Worm (Caenorhabditis elegans) whole organism, young adult: ENCODE results near the gene cyp-34A1.

ENCODE experiments used
- B0261.1 ChIP-seq: sonication (generic microtip); optimal IDR thresholded peaks from 2 replicates; lab custom pipeline; 2016; ENCODE audit warnings: mild to moderate bottlenecking, missing genetic modification characterization, moderate library complexity, missing compliant biosample characterization
- F10E7.11 ChIP-seq: sonication (generic microtip); optimal IDR thresholded peaks from 2 replicates; lab custom pipeline; 2017; ENCODE audit warnings: mild to moderate bottlenecking, missing genetic modification characterization, moderate library complexity, missing compliant biosample characterization
- F23B12.7 ChIP-seq: sonication (generic microtip); optimal IDR thresholded peaks from 2 replicates; lab custom pipeline; 2017; ENCODE audit warnings: missing genetic modification characterization, mild to moderate bottlenecking, missing compliant biosample characterization, antibody characterized with exemption, moderate library complexity; ENCODE audit not compliant: insufficient read depth
- F49E8.2 ChIP-seq: sonication (generic microtip); optimal IDR thresholded peaks from 3 replicates; lab custom pipeline; 2017; ENCODE audit warnings: missing genetic modification characterization, mild to moderate bottlenecking, missing compliant biosample characterization, antibody characterized with exemption, moderate library complexity; ENCODE audit not compliant: insufficient read depth
- F52B5.7 ChIP-seq: sonication (generic microtip); optimal IDR thresholded peaks from 2 replicates; lab custom pipeline; 2016; ENCODE audit warnings: mild to moderate bottlenecking, missing genetic modification characterization, missing compliant biosample characterization
- F57A8.1 ChIP-seq: fragments of 200-800 bp; sonication (Bioruptor generic); optimal IDR thresholded peaks from 2 replicates; lab custom pipeline; 2018; ENCODE audit warnings: mild to moderate bottlenecking, missing genetic modification characterization, moderate library complexity, missing compliant biosample characterization
- Y67H2A.10 ChIP-seq: fragments of 200-800 bp; sonication (Bioruptor generic); conservative IDR thresholded peaks from 2 replicates; pipeline ENCODE4 v1.3.6; 2022; ENCODE audit warnings: missing genetic modification reagents, missing genetic modification characterization, missing compliant biosample characterization
- Y79H2A.3 ChIP-seq: fragments of 200-800 bp; sonication (Bioruptor generic); conservative IDR thresholded peaks from 2 replicates; pipeline ENCODE4 v1.3.6; 2022; ENCODE audit warnings: missing genetic modification reagents, missing genetic modification characterization, missing compliant biosample characterization
- aptf-2 ChIP-seq: fragments of 200-800 bp; sonication (Bioruptor generic); conservative IDR thresholded peaks from 2 replicates; pipeline ENCODE4 v1.3.6; 2022; ENCODE audit warnings: missing genetic modification reagents, missing genetic modification characterization, missing compliant biosample characterization
- aptf-3 ChIP-seq: fragments of 200-800 bp; sonication (Bioruptor generic); IDR thresholded peaks from 2 replicates; pipeline ENCODE4 v1.3.6; 2022; ENCODE audit warnings: missing genetic modification characterization, missing compliant biosample characterization
- attf-6 ChIP-seq: fragments of 200-800 bp; sonication (Bioruptor generic); IDR thresholded peaks from 2 replicates; pipeline ENCODE4 v1.3.6; 2022; ENCODE audit warnings: missing genetic modification reagents, missing genetic modification characterization, missing compliant biosample characterization
- ceh-79 ChIP-seq: sonication (generic microtip); optimal IDR thresholded peaks from 2 replicates; lab custom pipeline; 2017; ENCODE audit warnings: mild to moderate bottlenecking, missing genetic modification characterization, missing compliant biosample characterization
- dpl-1 ChIP-seq: fragments of 150-350 bp; optimal IDR thresholded peaks from 2 replicates; lab custom pipeline; 2014; ENCODE audit warnings: missing biosample characterization, missing genetic modification reagents, missing genetic modification characterization
- efl-1 ChIP-seq: fragments of 150-350 bp; optimal IDR thresholded peaks from 2 replicates; lab custom pipeline; 2014; ENCODE audit warnings: missing biosample characterization, missing genetic modification reagents, missing genetic modification characterization
- egl-18 ChIP-seq: fragments of 200-800 bp; sonication (Bioruptor generic); IDR thresholded peaks from 2 replicates; pipeline ENCODE4 v1.3.6; 2022; ENCODE audit warnings: missing genetic modification reagents, missing genetic modification characterization, missing compliant biosample characterization
- egl-44 ChIP-seq: fragments of 200-800 bp; sonication (Bioruptor generic); IDR thresholded peaks from 2 replicates; pipeline ENCODE4 v1.3.6; 2022; ENCODE audit warnings: missing genetic modification reagents, missing genetic modification characterization, missing compliant biosample characterization
- egrh-3 ChIP-seq: fragments of 200-800 bp; sonication (Bioruptor generic); IDR thresholded peaks from 2 replicates; pipeline ENCODE4 v1.3.6; 2022; ENCODE audit warnings: missing genetic modification reagents, missing genetic modification characterization, missing compliant biosample characterization
- hrde-1 ChIP-seq: sonication (generic microtip); optimal IDR thresholded peaks from 2 replicates; lab custom pipeline; 2016; ENCODE audit warnings: missing genetic modification characterization, mild to moderate bottlenecking, missing compliant biosample characterization, moderate library complexity, missing genotype, missing genetic modification reagents, borderline replicate concordance
- hsf-1 ChIP-seq: fragments of 200-800 bp; sonication (Bioruptor generic); IDR thresholded peaks from 2 replicates; pipeline ENCODE4 v1.3.6; 2022; ENCODE audit warnings: missing genetic modification reagents, missing genetic modification characterization, missing compliant biosample characterization
- let-526 ChIP-seq: fragments of 200-800 bp; sonication (Bioruptor generic); IDR thresholded peaks from 2 replicates; pipeline ENCODE4 v1.3.6; 2022; ENCODE audit warnings: missing genetic modification reagents, missing genetic modification characterization, missing compliant biosample characterization
- let-607 ChIP-seq, 2 experiments: fragments of 200-800 bp in 1 of 2; sonication (Bioruptor generic) in 1 of 2; sonication (generic microtip) in 1 of 2; optimal IDR thresholded peaks; 2 replicates each; lab custom pipeline; 2016 to 2018; ENCODE audit warnings: mild to moderate bottlenecking in 2 of 2, missing compliant biosample characterization in 2 of 2, missing genetic modification characterization in 2 of 2, moderate library complexity in 2 of 2, missing genotype in 1 of 2
- lin-26 ChIP-seq: fragments of 200-800 bp; sonication (Bioruptor generic); IDR thresholded peaks from 2 replicates; pipeline ENCODE4 v1.3.6; 2022; ENCODE audit warnings: missing genetic modification reagents, missing genetic modification characterization, missing compliant biosample characterization
- lin-35 ChIP-seq, 3 experiments: fragments of 150-350 bp in 2 of 3; sonication (generic microtip) in 1 of 3; optimal IDR thresholded peaks; 2 replicates each; lab custom pipeline; 2014 to 2018; ENCODE audit warnings: missing biosample characterization in 3 of 3, missing genetic modification characterization in 3 of 3, missing genetic modification reagents in 3 of 3
- lin-40 ChIP-seq: sonication (generic microtip); optimal IDR thresholded peaks from 2 replicates; lab custom pipeline; 2016; ENCODE audit warnings: missing genetic modification characterization, mild to moderate bottlenecking, missing compliant biosample characterization, missing genotype, missing genetic modification reagents
- lir-1 ChIP-seq: fragments of 200-800 bp; sonication (Bioruptor generic); conservative IDR thresholded peaks from 2 replicates; pipeline ENCODE4 v1.3.6; 2022; ENCODE audit warnings: missing genetic modification reagents, missing genetic modification characterization, missing compliant biosample characterization
- lsy-27 ChIP-seq: sonication (generic microtip); optimal IDR thresholded peaks from 2 replicates; lab custom pipeline; 2017; ENCODE audit warnings: missing genetic modification characterization, mild to moderate bottlenecking, missing compliant biosample characterization, antibody characterized with exemption, missing genotype, borderline replicate concordance; ENCODE audit not compliant: insufficient read depth
- madf-6 ChIP-seq: fragments of 200-800 bp; sonication (Bioruptor generic); IDR thresholded peaks from 2 replicates; pipeline ENCODE4 v1.3.6; 2022; ENCODE audit warnings: missing genetic modification reagents, missing genetic modification characterization, missing compliant biosample characterization
- mel-28 ChIP-seq: sonication (generic microtip); optimal IDR thresholded peaks from 2 replicates; lab custom pipeline; 2016; ENCODE audit warnings: borderline replicate concordance, mild to moderate bottlenecking, missing genetic modification characterization, missing compliant biosample characterization
- mxl-1 ChIP-seq: sonication (generic microtip); optimal IDR thresholded peaks from 2 replicates; lab custom pipeline; 2016; ENCODE audit warnings: missing genetic modification characterization, missing compliant biosample characterization
- nhr-120 ChIP-seq: fragments of 200-800 bp; sonication (Bioruptor generic); IDR thresholded peaks from 2 replicates; pipeline ENCODE4 v1.3.6; 2022; ENCODE audit warnings: missing genetic modification characterization, missing compliant biosample characterization
- nhr-27 ChIP-seq: fragments of 200-800 bp; sonication (Bioruptor generic); optimal IDR thresholded peaks from 2 replicates; lab custom pipeline; 2018; ENCODE audit warnings: mild to moderate bottlenecking, missing genetic modification characterization, moderate library complexity, missing compliant biosample characterization
- sptf-2 ChIP-seq: fragments of 200-800 bp; sonication (Bioruptor generic); optimal IDR thresholded peaks from 2 replicates; lab custom pipeline; 2018; ENCODE audit warnings: mild to moderate bottlenecking, missing genetic modification characterization, missing compliant biosample characterization
- zim-3 ChIP-seq: sonication (generic microtip); optimal IDR thresholded peaks from 2 replicates; lab custom pipeline; 2017; ENCODE audit warnings: mild to moderate bottlenecking, missing genetic modification characterization, moderate library complexity, missing compliant biosample characterization
- ztf-18 ChIP-seq: sonication (generic microtip); optimal IDR thresholded peaks from 2 replicates; lab custom pipeline; 2016; ENCODE audit warnings: missing genotype, mild to moderate bottlenecking, missing genetic modification characterization, missing compliant biosample characterization

Gene cyp-34A1

ce11 chrV:15287856-15288255, at the start of gene cyp-34A1:
Gene cyp-34A1 (minus strand): TSS chrV:15287956.
- TF ChIP-seq let-607 (tag; optimal IDR thresholded peaks at IDR 0.05; lab: Kevin White, UChicago) (no peak), ceh-79 (tag; lab: Kevin White, UChicago) (no peak)

- no peak for TF ChIP-seq F10E7.11 (tag; lab: Kevin White, UChicago)
These were observed 49.6 kb upstream of the cyp-34A1 start, which contains the start of gene wrt-7 for ce11 chrV:15337405-15337804. Gene wrt-7 (minus strand): TSS chrV:15337505.

DNA sequence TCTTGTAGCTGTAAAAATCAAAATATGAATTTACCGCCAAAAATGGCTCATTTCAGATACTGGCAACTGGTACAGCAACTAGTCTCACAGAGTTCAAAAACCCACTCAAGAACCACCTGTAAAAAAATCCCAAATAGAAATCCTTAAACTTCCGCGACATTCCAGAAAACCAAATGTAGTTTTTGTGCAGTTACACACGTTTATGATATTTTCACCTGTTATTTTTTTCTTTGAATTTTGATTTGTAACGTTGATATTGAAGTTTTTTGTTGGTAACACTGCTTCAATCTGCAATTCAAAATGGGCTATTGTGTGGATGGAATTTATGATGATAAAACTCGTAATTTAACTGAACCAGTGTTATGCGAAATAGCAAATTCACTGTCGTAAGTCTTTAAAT, 45.1 kb upstream of the cyp-34A1 start, which contains the start of gene srw-113:
Gene srw-113 (plus strand): TSS at position 301 of the 400 bp plus-strand sequence.
- no peak for TF ChIP-seq mxl-1 (tag; lab: Kevin White, UChicago)

ce11 chrV:15330314-15330713, 42.6 kb upstream of the cyp-34A1 start, which contains the start of gene srh-295:
Gene srh-295 (plus strand): TSS chrV:15330614.
- no peak for TF ChIP-seq B0261.1 (tag; lab: Kevin White, UChicago)
- TF ChIP-seq dpl-1 (GFP tag; lab: Kevin White, UChicago) = no peak
- TF ChIP-seq madf-6 (GFP tag; lab: Robert Waterston, UW) = no peak
- TF ChIP-seq zim-3 (tag; lab: Kevin White, UChicago) = no peak
- TF ChIP-seq F57A8.1 = no peak
- TF ChIP-seq Y67H2A.10 = no peak
- TF ChIP-seq attf-6 (GFP tag; lab: Robert Waterston, UW) = no peak
- no peak for TF ChIP-seq lir-1 (GFP tag; lab: Robert Waterston, UW)
- TF ChIP-seq aptf-3 (GFP tag; lab: Robert Waterston, UW) = no peak
- no peak for TF ChIP-seq aptf-2
- no peak for TF ChIP-seq Y79H2A.3 (GFP tag; lab: Robert Waterston, UW)
- no peak for TF ChIP-seq ztf-18 (tag; lab: Kevin White, UChicago)
- no peak for TF ChIP-seq nhr-27 (tag; lab: Kevin White, UChicago)
- TF ChIP-seq mel-28 (tag; lab: Kevin White, UChicago) = no peak
- TF ChIP-seq hrde-1 (tag; lab: Kevin White, UChicago) = no peak
- no peak for TF ChIP-seq egl-18 (GFP tag; lab: Robert Waterston, UW)
- TF ChIP-seq let-526 (GFP tag; lab: Robert Waterston, UW) = no peak
- TF ChIP-seq lsy-27 (tag; lab: Kevin White, UChicago) = no peak

ce11 chrV:15327745-15328447, 40.1 kb upstream of the cyp-34A1 start, which contains the start of gene ZK1037.6:
Gene ZK1037.6 (minus strand): TSS chrV:15327795.
- no peak for TF ChIP-seq nhr-120 (GFP tag; lab: Robert Waterston, UW)
- TF ChIP-seq lin-35 (GFP tag; optimal IDR thresholded peaks at IDR 0.05; lab: Kevin White, UChicago) = no peak
- TF ChIP-seq lin-40 (tag; lab: Kevin White, UChicago) = no peak
- TF ChIP-seq mxl-1 (tag; lab: Kevin White, UChicago) = no peak
- no peak for TF ChIP-seq sptf-2 (GFP tag; lab: Kevin White, UChicago)
- no peak for TF ChIP-seq egl-44 (GFP tag; lab: Robert Waterston, UW)
- TF ChIP-seq lin-26 (GFP tag; lab: Robert Waterston, UW) = no peak
- TF ChIP-seq hsf-1 (GFP tag; lab: Robert Waterston, UW) = no peak
- TF ChIP-seq madf-6 (GFP tag; lab: Robert Waterston, UW) = no peak
- no peak for TF ChIP-seq egrh-3 (GFP tag; lab: Robert Waterston, UW)
- no peak for TF ChIP-seq lir-1 (GFP tag; lab: Robert Waterston, UW)
- no peak for TF ChIP-seq F23B12.7
- TF ChIP-seq F49E8.2 (tag; lab: Kevin White, UChicago) = no peak
- no peak for TF ChIP-seq F52B5.7 (tag; lab: Kevin White, UChicago)
- no peak for TF ChIP-seq efl-1 (GFP tag; lab: Kevin White, UChicago)
